Worm (Caenorhabditis elegans) whole organism, late embryonic: Measurements from ENCODE around the gene C09F12.2.

Experiments
- F13H6.1 ChIP-seq: sonication (generic microtip); optimal IDR thresholded peaks from 2 replicates; lab custom pipeline; 2016; ENCODE audit warnings: missing genetic modification characterization, missing compliant biosample characterization
- K02D7.2 ChIP-seq: sonication (generic microtip); optimal IDR thresholded peaks from 2 replicates; lab custom pipeline; 2017; ENCODE audit warnings: mild to moderate bottlenecking, missing genetic modification characterization, missing compliant biosample characterization
- T23F11.4 ChIP-seq: fragments of 200-800 bp; sonication (Bioruptor generic); optimal IDR thresholded peaks from 2 replicates; lab custom pipeline; 2018; ENCODE audit warnings: mild to moderate bottlenecking, missing genetic modification characterization, missing compliant biosample characterization
- Y22D7AL.16 ChIP-seq: sonication (generic microtip); optimal IDR thresholded peaks from 2 replicates; lab custom pipeline; 2016; ENCODE audit warnings: missing genetic modification characterization, missing compliant biosample characterization
- ama-1 ChIP-seq: fragments of 150-350 bp; optimal IDR thresholded peaks from 2 replicates; lab custom pipeline; 2014
- ceh-14 ChIP-seq: sonication (generic microtip); optimal IDR thresholded peaks from 2 replicates; lab custom pipeline; 2016; ENCODE audit warnings: missing genotype, missing genetic modification characterization, missing compliant biosample characterization
- ceh-18 ChIP-seq: sonication (generic microtip); optimal IDR thresholded peaks from 2 replicates; lab custom pipeline; 2016; ENCODE audit warnings: missing genetic modification characterization, missing compliant biosample characterization
- ceh-19 ChIP-seq: fragments of 200-800 bp; sonication (Bioruptor generic); optimal IDR thresholded peaks from 2 replicates; lab custom pipeline; 2018; ENCODE audit warnings: mild to moderate bottlenecking, missing genetic modification characterization, missing compliant biosample characterization
- ceh-2 ChIP-seq: sonication (generic microtip); optimal IDR thresholded peaks from 2 replicates; lab custom pipeline; 2016; ENCODE audit warnings: missing genotype, missing genetic modification characterization, missing compliant biosample characterization
- ceh-22 ChIP-seq: sonication (generic microtip); optimal IDR thresholded peaks from 2 replicates; lab custom pipeline; 2017; ENCODE audit warnings: missing biosample characterization, missing genetic modification characterization
- ceh-30 ChIP-seq: fragments of 150-350 bp; optimal IDR thresholded peaks from 2 replicates; lab custom pipeline; 2014; ENCODE audit warnings: missing biosample characterization, missing genetic modification characterization
- ceh-31 ChIP-seq: sonication (generic microtip); optimal IDR thresholded peaks from 2 replicates; lab custom pipeline; 2016; ENCODE audit warnings: missing genetic modification characterization, missing compliant biosample characterization
- ceh-45 ChIP-seq: fragments of 200-800 bp; sonication (Bioruptor generic); IDR thresholded peaks from 2 replicates; pipeline ENCODE4 v1.3.6; 2022; ENCODE audit warnings: missing genetic modification reagents, missing genetic modification characterization, missing compliant biosample characterization
- ceh-48 ChIP-seq: sonication (generic microtip); optimal IDR thresholded peaks from 2 replicates; lab custom pipeline; 2016; ENCODE audit warnings: missing genetic modification characterization, inconsistent platforms, missing compliant biosample characterization
- ceh-6 ChIP-seq: fragments of 200-800 bp; sonication (Bioruptor generic); optimal IDR thresholded peaks from 2 replicates; lab custom pipeline; 2018; ENCODE audit warnings: mild to moderate bottlenecking, missing genetic modification characterization, missing compliant biosample characterization
- che-1 ChIP-seq: sonication (generic microtip); optimal IDR thresholded peaks from 2 replicates; lab custom pipeline; 2016; ENCODE audit warnings: mild to moderate bottlenecking, missing genetic modification characterization, missing compliant biosample characterization
- dve-1 ChIP-seq: sonication (generic microtip); optimal IDR thresholded peaks from 2 replicates; lab custom pipeline; 2017; ENCODE audit warnings: antibody characterized with exemption, mild to moderate bottlenecking, missing genetic modification characterization, missing compliant biosample characterization
- elt-4 ChIP-seq: sonication (generic microtip); optimal IDR thresholded peaks from 2 replicates; lab custom pipeline; 2016; ENCODE audit warnings: missing genetic modification characterization, missing compliant biosample characterization
- fkh-10 ChIP-seq: fragments of 150-350 bp; optimal IDR thresholded peaks from 2 replicates; lab custom pipeline; 2014; ENCODE audit warnings: missing biosample characterization, missing genetic modification reagents, missing genetic modification characterization
- fkh-6 ChIP-seq: sonication (generic microtip); optimal IDR thresholded peaks from 2 replicates; lab custom pipeline; 2016; ENCODE audit warnings: missing genetic modification characterization, missing compliant biosample characterization
- gmeb-2 ChIP-seq: sonication (generic microtip); optimal IDR thresholded peaks from 2 replicates; lab custom pipeline; 2016; ENCODE audit warnings: missing genetic modification characterization, inconsistent platforms, missing compliant biosample characterization
- hlh-15 ChIP-seq: sonication (generic microtip); optimal IDR thresholded peaks from 2 replicates; lab custom pipeline; 2016; ENCODE audit warnings: missing genetic modification characterization, missing compliant biosample characterization
- hlh-6 ChIP-seq: sonication (generic microtip); optimal IDR thresholded peaks from 2 replicates; lab custom pipeline; 2016; ENCODE audit warnings: missing genotype, missing genetic modification characterization, missing compliant biosample characterization
- hlh-8 ChIP-seq: sonication (generic microtip); optimal IDR thresholded peaks from 2 replicates; lab custom pipeline; 2016; ENCODE audit warnings: missing genotype, missing genetic modification characterization, missing compliant biosample characterization
- lin-11 ChIP-seq: fragments of 200-800 bp; sonication (Bioruptor generic); optimal IDR thresholded peaks from 2 replicates; lab custom pipeline; 2018; ENCODE audit warnings: mild to moderate bottlenecking, missing genetic modification characterization, missing compliant biosample characterization
- mec-3 ChIP-seq: sonication (generic microtip); optimal IDR thresholded peaks from 2 replicates; lab custom pipeline; 2016; ENCODE audit warnings: borderline replicate concordance, missing genetic modification characterization, missing compliant biosample characterization
- nhr-11 ChIP-seq: fragments of 150-350 bp; optimal IDR thresholded peaks from 2 replicates; lab custom pipeline; 2014; ENCODE audit warnings: missing biosample characterization, missing genetic modification characterization
- nhr-232 ChIP-seq: sonication (generic microtip); optimal IDR thresholded peaks from 2 replicates; lab custom pipeline; 2016; ENCODE audit warnings: missing genetic modification characterization, missing compliant biosample characterization
- odd-2 ChIP-seq: sonication (generic microtip); optimal IDR thresholded peaks from 2 replicates; lab custom pipeline; 2017; ENCODE audit warnings: antibody characterized with exemption, mild to moderate bottlenecking, missing genetic modification characterization, missing compliant biosample characterization
- pag-3 ChIP-seq: sonication (generic microtip); optimal IDR thresholded peaks from 2 replicates; lab custom pipeline; 2016; ENCODE audit warnings: missing compliant biosample characterization, missing genetic modification characterization, borderline replicate concordance
- pat-9 ChIP-seq: fragments of 200-800 bp; sonication (Bioruptor generic); optimal IDR thresholded peaks from 2 replicates; lab custom pipeline; 2018; ENCODE audit warnings: mild to moderate bottlenecking, missing genetic modification characterization, moderate library complexity, missing compliant biosample characterization
- pha-2 ChIP-seq: sonication (generic microtip); optimal IDR thresholded peaks from 2 replicates; lab custom pipeline; 2017; ENCODE audit warnings: mild to moderate bottlenecking, missing genetic modification characterization, missing compliant biosample characterization
- pha-4 ChIP-seq: fragments of 150-350 bp; optimal IDR thresholded peaks from 2 replicates; lab custom pipeline; 2018; ENCODE audit warnings: missing biosample characterization, missing genetic modification reagents, missing genetic modification characterization
- pqm-1 ChIP-seq: sonication (generic microtip); optimal IDR thresholded peaks from 2 replicates; lab custom pipeline; 2016; ENCODE audit warnings: missing genetic modification characterization, missing compliant biosample characterization
- ref-2 ChIP-seq: sonication (generic microtip); optimal IDR thresholded peaks from 2 replicates; lab custom pipeline; 2016; ENCODE audit warnings: missing genetic modification characterization, missing compliant biosample characterization
- rnt-1 ChIP-seq: sonication (generic microtip); optimal IDR thresholded peaks from 2 replicates; lab custom pipeline; 2016; ENCODE audit warnings: missing genetic modification characterization, missing compliant biosample characterization
- sdc-2 ChIP-seq: sonication (generic microtip); optimal IDR thresholded peaks from 2 replicates; lab custom pipeline; 2016; ENCODE audit warnings: missing genotype, missing genetic modification characterization, missing compliant biosample characterization
- sox-4 ChIP-seq: sonication (generic microtip); optimal IDR thresholded peaks from 2 replicates; lab custom pipeline; 2017; ENCODE audit warnings: mild to moderate bottlenecking, missing genetic modification characterization, inconsistent platforms, missing compliant biosample characterization
- tbx-2 ChIP-seq: sonication (generic microtip); optimal IDR thresholded peaks from 2 replicates; lab custom pipeline; 2016; ENCODE audit warnings: missing genetic modification characterization, missing compliant biosample characterization
- tbx-7 ChIP-seq: sonication (generic microtip); optimal IDR thresholded peaks from 2 replicates; lab custom pipeline; 2016; ENCODE audit warnings: missing genotype, missing genetic modification characterization, missing compliant biosample characterization
- ttx-3 ChIP-seq: sonication (generic microtip); optimal IDR thresholded peaks from 2 replicates; lab custom pipeline; 2016; ENCODE audit warnings: missing genetic modification reagents, missing genetic modification characterization, missing compliant biosample characterization
- unc-42 ChIP-seq: sonication (generic microtip); optimal IDR thresholded peaks from 2 replicates; lab custom pipeline; 2016; ENCODE audit warnings: missing genotype, missing genetic modification characterization, missing compliant biosample characterization
- unc-55 ChIP-seq: sonication (generic microtip); optimal IDR thresholded peaks from 2 replicates; lab custom pipeline; 2017; ENCODE audit warnings: missing biosample characterization, missing genetic modification reagents, missing genetic modification characterization
- unc-86 ChIP-seq: sonication (generic microtip); optimal IDR thresholded peaks from 2 replicates; lab custom pipeline; 2016; ENCODE audit warnings: missing genetic modification characterization, missing compliant biosample characterization
- zip-5 ChIP-seq: sonication (generic microtip); optimal IDR thresholded peaks from 2 replicates; lab custom pipeline; 2016; ENCODE audit warnings: missing genetic modification characterization, missing compliant biosample characterization
- ztf-16 ChIP-seq: sonication (generic microtip); optimal IDR thresholded peaks from 2 replicates; lab custom pipeline; 2017; ENCODE audit warnings: missing genetic modification characterization, missing compliant biosample characterization

C09F12.2 gene

DNA sequence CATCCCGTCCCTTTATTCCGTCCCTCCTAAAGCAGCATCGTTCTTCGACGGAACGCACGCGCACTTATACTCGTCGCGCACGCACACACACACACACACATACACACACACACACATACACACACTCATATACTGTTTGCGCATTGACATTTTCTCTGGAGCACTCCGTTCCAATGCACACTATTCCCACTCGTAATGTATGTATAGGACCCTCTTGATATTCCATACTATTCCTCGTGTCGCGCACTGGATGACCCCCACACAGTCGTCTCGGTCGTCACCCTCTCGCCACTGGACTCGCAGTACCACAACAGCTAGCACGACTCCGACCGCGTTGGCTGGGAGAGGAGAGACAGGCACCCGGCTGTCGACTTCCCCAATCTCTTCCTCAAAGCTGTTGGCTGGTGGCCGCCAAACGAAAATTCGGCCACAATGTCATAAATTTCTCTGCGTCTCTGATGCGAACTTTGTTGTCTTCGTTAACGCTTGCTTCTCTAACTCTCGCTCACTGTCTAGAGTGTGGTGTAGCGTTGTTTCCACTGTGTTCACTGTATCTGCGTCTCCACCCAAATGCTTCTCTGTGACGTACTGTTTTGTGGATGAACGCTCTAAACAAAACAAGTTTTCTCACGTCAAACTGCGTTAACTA lies 22.5 kb upstream of the C09F12.2 start (continued):
- peak; percentile 69 for TF ChIP-seq hlh-8 (tag; lab: Kevin White, UChicago)
- TF ChIP-seq ceh-14 (tag; lab: Kevin White, UChicago): peak; percentile 80
- TF ChIP-seq K02D7.2: no peak
- peak; percentile 96 for TF ChIP-seq tbx-2 (tag; lab: Kevin White, UChicago)
- TF ChIP-seq ceh-31: peak; percentile 97
- peak; percentile 94 for TF ChIP-seq rnt-1 (tag; lab: Kevin White, UChicago)
- TF ChIP-seq ceh-2 (tag; lab: Kevin White, UChicago): peak; percentile 86
- no peak for TF ChIP-seq odd-2 (tag; lab: Kevin White, UChicago)
- no peak for TF ChIP-seq ceh-30 (tag; lab: Kevin White, UChicago)
- peak; percentile 52 for TF ChIP-seq dve-1 (tag; lab: Kevin White, UChicago)
- peak; percentile 89 for TF ChIP-seq ref-2 (tag; lab: Kevin White, UChicago)
- TF ChIP-seq unc-42 (tag; lab: Kevin White, UChicago): peak; percentile 85
- TF ChIP-seq hlh-15: no peak
- TF ChIP-seq pha-2 (tag; lab: Kevin White, UChicago): peak; percentile 57
- peak; percentile 51 for TF ChIP-seq ceh-19 (GFP tag; lab: Kevin White, UChicago)
- peak; percentile 18 for TF ChIP-seq ceh-22
- peak; percentile 50 for TF ChIP-seq ceh-48 (tag; lab: Kevin White, UChicago)
- peak; percentile 76 for TF ChIP-seq ceh-6 (GFP tag; lab: Kevin White, UChicago)
- peak; percentile 64 for TF ChIP-seq ztf-16 (tag; lab: Kevin White, UChicago)
- no peak for TF ChIP-seq unc-86 (tag; lab: Kevin White, UChicago)
- TF ChIP-seq che-1 (tag; lab: Kevin White, UChicago): no peak
- TF ChIP-seq pha-4 (tag; lab: Kevin White, UChicago): no peak
- no peak for TF ChIP-seq nhr-232
- TF ChIP-seq tbx-7 (tag; lab: Kevin White, UChicago): peak; percentile 58
- peak; percentile 34 for TF ChIP-seq ama-1 (lab: Kevin White, UChicago)
- no peak for TF ChIP-seq Y22D7AL.16
- no peak for TF ChIP-seq zip-5 (tag; lab: Kevin White, UChicago)
- no peak for TF ChIP-seq fkh-10
- TF ChIP-seq ceh-45 (GFP tag; lab: Robert Waterston, UW): no peak
- no peak for TF ChIP-seq gmeb-2 (tag; lab: Kevin White, UChicago)
- TF ChIP-seq F13H6.1 (tag; lab: Kevin White, UChicago): peak; percentile 78
- TF ChIP-seq fkh-6: no peak
- no peak for TF ChIP-seq pqm-1 (tag; lab: Kevin White, UChicago)
- TF ChIP-seq sox-4 (tag; lab: Kevin White, UChicago): no peak
- TF ChIP-seq lin-11 (tag; lab: Kevin White, UChicago): no peak
- TF ChIP-seq ttx-3 (tag; lab: Kevin White, UChicago): no peak
- peak; percentile 57 for TF ChIP-seq T23F11.4 (GFP tag; lab: Kevin White, UChicago)
- no peak for TF ChIP-seq elt-4
- peak; percentile 77 for TF ChIP-seq hlh-6
- no peak for TF ChIP-seq nhr-11 (tag; lab: Kevin White, UChicago)
- peak; percentile 3 for TF ChIP-seq mec-3 (tag; lab: Kevin White, UChicago)
- peak; percentile 52 for TF ChIP-seq pat-9 (tag; lab: Kevin White, UChicago)
- peak; percentile 58 for TF ChIP-seq pag-3 (tag; lab: Kevin White, UChicago)
- TF ChIP-seq sdc-2 (tag; lab: Kevin White, UChicago): peak; percentile 83
- peak; percentile 85 for TF ChIP-seq unc-55 (GFP tag; lab: Kevin White, UChicago)
- TF ChIP-seq ceh-18 (tag; lab: Kevin White, UChicago): peak; percentile 86
